Fruit fly (Drosophila melanogaster) whole organism, wandering third instar larva: ENCODE data around the gene CG31792.

Source experiments
- Abd-B ChIP-seq: fragments of >200 bp; optimal IDR thresholded peaks from 2 replicates; lab custom pipeline; 2017; ENCODE audit warnings: missing biosample characterization, missing genetic modification characterization
- CG32264 ChIP-seq: fragments of 200-800 bp; sonication (Bioruptor generic); optimal IDR thresholded peaks from 2 replicates; lab custom pipeline; 2016; ENCODE audit warnings: missing biosample characterization, missing genetic modification characterization
- CG9705 ChIP-seq: fragments of 200-800 bp; sonication (Bioruptor generic); optimal IDR thresholded peaks from 2 replicates; lab custom pipeline; 2018; ENCODE audit warnings: missing biosample characterization, mild to moderate bottlenecking, missing genetic modification characterization
- CrebA ChIP-seq: fragments of 200-800 bp; sonication (Bioruptor generic); optimal IDR thresholded peaks from 2 replicates; lab custom pipeline; 2016; ENCODE audit warnings: missing biosample characterization, mild to moderate bottlenecking, missing genetic modification characterization, borderline replicate concordance
- Dfd ChIP-seq: fragments of >200 bp; optimal IDR thresholded peaks from 2 replicates; lab custom pipeline; 2017; ENCODE audit warnings: missing biosample characterization, missing genetic modification characterization
- Dif ChIP-seq: fragments of 200-275, 200-300 bp; sonication (Bioruptor generic); optimal IDR thresholded peaks from 2 replicates; lab custom pipeline; 2018; ENCODE audit warnings: missing biosample characterization, missing genetic modification characterization; ENCODE audit not compliant: partially characterized antibody
- GATAd ChIP-seq: sonication (Bioruptor generic); optimal IDR thresholded peaks from 2 replicates; lab custom pipeline; 2016; ENCODE audit warnings: missing biosample characterization, missing genetic modification characterization
- HLH106 ChIP-seq: fragments of 200-800 bp; optimal IDR thresholded peaks from 3 replicates; lab custom pipeline; 2019; ENCODE audit warnings: missing biosample characterization, mild to moderate bottlenecking, missing genetic modification characterization, moderate library complexity
- Hnf4 ChIP-seq: fragments of 200-800 bp; sonication (Bioruptor generic); optimal IDR thresholded peaks from 2 replicates; lab custom pipeline; 2016; ENCODE audit warnings: missing biosample characterization, mild to moderate bottlenecking, missing genetic modification characterization
- Hr78 ChIP-seq: fragments of >200 bp; optimal IDR thresholded peaks from 2 replicates; lab custom pipeline; 2017; ENCODE audit warnings: missing biosample characterization, missing genetic modification characterization
- Hr83 ChIP-seq: fragments of 200-300 bp; sonication (Bioruptor generic); optimal IDR thresholded peaks from 2 replicates; lab custom pipeline; 2016; ENCODE audit warnings: missing biosample characterization, mild to moderate bottlenecking, missing genetic modification characterization, moderate library complexity; ENCODE audit not compliant: poor library complexity, severe bottlenecking
- Jra ChIP-seq: sonication (Bioruptor generic); optimal IDR thresholded peaks from 2 replicates; lab custom pipeline; 2016; ENCODE audit warnings: missing biosample characterization, missing genetic modification characterization
- Mio ChIP-seq: sonication (Bioruptor generic); optimal IDR thresholded peaks from 2 replicates; lab custom pipeline; 2016; ENCODE audit warnings: missing biosample characterization, missing genetic modification characterization
- Myc ChIP-seq: fragments of >200 bp; optimal IDR thresholded peaks from 2 replicates; lab custom pipeline; 2017
- N ChIP-seq: fragments of >200 bp; optimal IDR thresholded peaks from 2 replicates; lab custom pipeline; 2018; ENCODE audit warnings: missing biosample characterization, missing external identifiers, missing genetic modification characterization
- OdsH ChIP-seq: fragments of 200-800 bp; sonication (Bioruptor generic); optimal IDR thresholded peaks from 2 replicates; lab custom pipeline; 2016; ENCODE audit warnings: missing biosample characterization, mild to moderate bottlenecking, missing genetic modification characterization
- Rel ChIP-seq, 2 experiments: fragments of 200-800 bp; sonication (Bioruptor generic) in 1 of 2; optimal IDR thresholded peaks; 2 replicates in 1 of 2; 3 replicates in 1 of 2; lab custom pipeline; 2016 to 2019; ENCODE audit warnings: mild to moderate bottlenecking in 2 of 2, missing biosample characterization in 2 of 2, missing genetic modification characterization in 2 of 2, moderate library complexity in 1 of 2
- Sp1 ChIP-seq: fragments of 200-800 bp; sonication (Bioruptor generic); optimal IDR thresholded peaks from 3 replicates; lab custom pipeline; 2019; ENCODE audit warnings: missing biosample characterization, mild to moderate bottlenecking, missing genetic modification characterization, moderate library complexity
- Vsx2 ChIP-seq: fragments of 200-300, 225-300 bp; sonication (Bioruptor generic); optimal IDR thresholded peaks from 2 replicates; lab custom pipeline; 2018; ENCODE audit warnings: missing biosample characterization, missing genetic modification characterization; ENCODE audit not compliant: partially characterized antibody
- br ChIP-seq: fragments of 200-800 bp; sonication (Bioruptor generic); optimal IDR thresholded peaks from 2 replicates; lab custom pipeline; 2016; ENCODE audit warnings: missing biosample characterization, missing genetic modification characterization
- brk ChIP-seq: fragments of 200-800 bp; sonication (Bioruptor generic); optimal IDR thresholded peaks from 2 replicates; lab custom pipeline; 2016; ENCODE audit warnings: missing biosample characterization, mild to moderate bottlenecking, missing genetic modification characterization
- dl ChIP-seq, 2 experiments: fragments of 175-275, 200-275 bp in 1 of 2; fragments of 200-275 bp in 1 of 2; sonication (Bioruptor generic); optimal IDR thresholded peaks; lab custom pipeline; 2018; ENCODE audit warnings: mild to moderate bottlenecking in 2 of 2, missing biosample characterization in 2 of 2, missing genetic modification characterization in 2 of 2, moderate library complexity in 2 of 2; ENCODE audit not compliant: partially characterized antibody in 2 of 2, insufficient read depth in 1 of 2
- dmrt93B ChIP-seq: fragments of 200-800 bp; sonication (Bioruptor generic); optimal IDR thresholded peaks from 2 replicates; lab custom pipeline; 2018; ENCODE audit warnings: missing biosample characterization, mild to moderate bottlenecking, missing genetic modification characterization
- dsf ChIP-seq: sonication (Bioruptor generic); optimal IDR thresholded peaks from 2 replicates; lab custom pipeline; 2016; ENCODE audit warnings: missing biosample characterization, missing genetic modification characterization, borderline replicate concordance
- ey ChIP-seq: fragments of 200-800 bp; sonication (Bioruptor generic); optimal IDR thresholded peaks from 2 replicates; lab custom pipeline; 2016; ENCODE audit warnings: missing biosample characterization, missing genetic modification characterization
- foxo ChIP-seq, 2 experiments: fragments of 200-800 bp; sonication (Bioruptor generic); optimal IDR thresholded peaks; 2 replicates in 1 of 2; 3 replicates in 1 of 2; lab custom pipeline; 2016 to 2017; ENCODE audit warnings: missing biosample characterization in 2 of 2, missing genetic modification characterization in 2 of 2
- fru ChIP-seq: fragments of 200-800 bp; sonication (Bioruptor generic); optimal IDR thresholded peaks from 3 replicates; lab custom pipeline; 2016; ENCODE audit warnings: missing biosample characterization, mild to moderate bottlenecking, missing genetic modification characterization
- h ChIP-seq: fragments of 200-800 bp; sonication (Bioruptor generic); optimal IDR thresholded peaks from 3 replicates; lab custom pipeline; 2016; ENCODE audit warnings: missing biosample characterization, mild to moderate bottlenecking, missing genetic modification characterization
- jim ChIP-seq: fragments of 175-275, 200-325 bp; sonication (Bioruptor generic); optimal IDR thresholded peaks from 2 replicates; lab custom pipeline; 2016; ENCODE audit warnings: missing biosample characterization, mild to moderate bottlenecking, missing genetic modification characterization
- lola ChIP-seq: fragments of >200 bp; optimal IDR thresholded peaks from 2 replicates; lab custom pipeline; 2017; ENCODE audit warnings: missing biosample characterization, missing genetic modification characterization
- pan ChIP-seq: fragments of >200 bp; optimal IDR thresholded peaks from 2 replicates; lab custom pipeline; 2017
- psq ChIP-seq: fragments of 200-800 bp; sonication (Bioruptor generic); optimal IDR thresholded peaks from 3 replicates; lab custom pipeline; 2017; ENCODE audit warnings: missing biosample characterization, mild to moderate bottlenecking, missing genetic modification characterization, moderate library complexity
- rgr ChIP-seq: fragments of 200-800 bp; sonication (Bioruptor generic); optimal IDR thresholded peaks from 3 replicates; lab custom pipeline; 2016; ENCODE audit warnings: missing biosample characterization, mild to moderate bottlenecking, missing genetic modification characterization
- sage ChIP-seq: fragments of 200-800 bp; sonication (Bioruptor generic); optimal IDR thresholded peaks from 2 replicates; lab custom pipeline; 2016; ENCODE audit warnings: missing biosample characterization, mild to moderate bottlenecking, missing genetic modification characterization
- sv ChIP-seq: fragments of 200-800 bp; sonication (Bioruptor generic); optimal IDR thresholded peaks from 3 replicates; lab custom pipeline; 2016; ENCODE audit warnings: missing biosample characterization, missing genetic modification characterization
- tai ChIP-seq: sonication (Bioruptor generic); optimal IDR thresholded peaks from 2 replicates; lab custom pipeline; 2016; ENCODE audit warnings: missing biosample characterization, missing genetic modification characterization
- usp ChIP-seq: fragments of >200 bp; optimal IDR thresholded peaks from 2 replicates; lab custom pipeline; 2017; ENCODE audit warnings: missing biosample characterization, missing genetic modification characterization
- woc ChIP-seq: sonication (Bioruptor generic); optimal IDR thresholded peaks from 2 replicates; lab custom pipeline; 2016; ENCODE audit warnings: missing biosample characterization, mild to moderate bottlenecking, missing genetic modification characterization

CG31792 gene

DNA sequence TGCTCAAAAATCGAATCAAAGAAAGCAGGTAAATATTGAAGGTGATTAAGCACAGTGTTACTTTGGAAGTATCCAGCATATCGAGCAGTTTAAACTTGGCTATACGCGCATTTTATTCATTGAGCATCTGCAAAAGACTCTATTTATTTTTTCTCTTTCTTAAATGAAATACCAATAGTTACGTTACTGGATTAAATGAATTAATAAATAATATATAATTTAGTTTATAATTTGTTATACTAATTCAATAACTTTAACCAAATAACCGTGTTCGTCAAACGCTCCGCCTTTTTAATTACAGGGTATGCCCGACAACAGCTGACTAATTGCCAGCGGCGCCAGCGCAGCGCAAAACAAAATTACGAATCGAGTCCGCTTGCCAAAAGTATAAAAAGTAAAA is 30.4 kb upstream of the CG31792 start:
- TF ChIP-seq Hr78 (GFP tag; lab: Kevin White, UChicago) (no peak), ey (GFP tag; lab: Kevin White, UChicago) (no peak), Myc (lab: Kevin White, UChicago) (no peak), OdsH (GFP tag; lab: Kevin White, UChicago) (peak; percentile 51), psq (GFP tag; lab: Kevin White, UChicago) (peak; percentile 60), woc (GFP tag; lab: Kevin White, UChicago) (no peak), Sp1 (peak; percentile 73), sv (GFP tag; lab: Kevin White, UChicago) (no peak), CG9705 (GFP tag; lab: Kevin White, UChicago) (peak; percentile 0), dmrt93B (peak; percentile 53), foxo (GFP tag; optimal IDR thresholded peaks at IDR 0.05; lab: Kevin White, UChicago) (peak in 1 of 2 experiments; percentile 73), rgr (GFP tag; lab: Kevin White, UChicago) (peak; percentile 52), N (no peak), h (GFP tag; lab: Kevin White, UChicago) (no peak), HLH106 (tag; lab: Kevin White, UChicago) (peak; percentile 80), Hr83 (GFP tag; lab: Kevin White, UChicago) (no peak), Rel (GFP tag; optimal IDR thresholded peaks at IDR 0.05; lab: Kevin White, UChicago) (no peak), Rel (tag; optimal IDR thresholded peaks at IDR 0.05; lab: Kevin White, UChicago) (peak; percentile 16)

DNA sequence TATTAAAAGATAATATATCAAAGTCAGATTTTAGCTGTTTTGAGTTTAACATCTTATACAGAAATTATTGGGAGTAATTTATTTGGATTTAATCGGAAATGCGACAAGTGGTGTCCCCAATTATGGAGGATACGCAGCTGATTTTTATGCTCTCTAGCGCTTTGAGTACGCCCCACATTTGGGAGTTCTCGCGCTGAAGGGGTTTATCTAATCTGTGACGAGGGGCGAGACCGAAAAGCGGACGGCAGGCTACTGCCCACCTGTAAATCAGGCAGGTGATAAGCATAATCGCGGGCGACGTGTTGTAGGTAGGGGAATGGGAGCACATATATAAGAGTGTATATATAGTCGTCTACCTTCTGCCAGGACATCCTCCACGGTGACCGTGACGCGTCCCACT is 29.4 kb upstream of the CG31792 start:
- TF ChIP-seq h (GFP tag; lab: Kevin White, UChicago), result peak; percentile 3
- TF ChIP-seq Sp1, result no peak
- TF ChIP-seq sage, result no peak
- TF ChIP-seq rgr (GFP tag; lab: Kevin White, UChicago), result no peak
- TF ChIP-seq, all 38 proteins: peak for 1

DNA sequence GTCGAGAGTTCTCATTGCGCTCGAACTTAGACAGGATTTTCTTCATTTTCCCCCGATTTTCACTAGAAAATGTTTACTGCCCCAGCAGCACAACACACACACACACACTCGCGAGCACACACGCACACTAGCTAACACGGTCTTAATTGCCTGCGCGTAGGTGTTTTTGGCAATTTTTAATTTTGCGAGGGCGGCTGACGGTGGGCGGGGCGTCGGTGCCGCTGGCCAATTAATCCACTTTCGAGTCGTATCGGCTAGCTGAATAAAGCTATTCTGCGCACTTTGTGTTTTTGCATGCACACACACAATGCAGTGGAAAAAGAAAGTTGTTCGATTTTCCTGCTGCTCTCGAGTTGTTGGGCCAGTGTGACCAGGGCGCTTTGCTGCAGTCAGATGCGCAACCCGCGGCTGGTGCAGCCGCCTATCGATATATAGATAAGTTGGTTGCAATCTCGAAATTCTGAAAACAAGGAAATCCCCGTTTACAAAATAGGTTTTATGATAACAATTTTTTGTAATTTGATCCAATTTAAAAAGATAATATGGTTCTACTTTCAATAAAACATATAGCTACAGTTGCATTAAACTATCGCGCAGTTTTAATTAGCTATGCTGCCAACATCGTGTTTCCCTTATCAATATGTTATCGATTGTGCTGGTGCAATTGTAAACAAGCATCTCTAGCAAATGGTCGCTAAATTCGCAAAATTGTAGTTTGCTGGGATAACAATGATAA is 28.7 kb upstream of the CG31792 start, which contains the start of the genes Nak and Tango6:
Gene Nak, minus strand, starts transcription at position 375 of the 736 bp plus-strand sequence.
Gene Tango6, plus strand, starts transcription at position 659 of the 736 bp plus-strand sequence.
- TF ChIP-seq tai (GFP tag; lab: Kevin White, UChicago) (no peak), Hr78 (GFP tag; lab: Kevin White, UChicago) (no peak), woc (GFP tag; lab: Kevin White, UChicago) (peak; percentile 86), OdsH (GFP tag; lab: Kevin White, UChicago) (peak; percentile 11), brk (GFP tag; lab: Kevin White, UChicago) (no peak), usp (no peak), sv (GFP tag; lab: Kevin White, UChicago) (peak; percentile 27), Rel (GFP tag; optimal IDR thresholded peaks at IDR 0.05; lab: Kevin White, UChicago) (no peak), Rel (tag; optimal IDR thresholded peaks at IDR 0.05; lab: Kevin White, UChicago) (peak; percentile 66), Dif (GFP tag; lab: Kevin White, UChicago) (no peak), HLH106 (tag; lab: Kevin White, UChicago) (peak; percentile 18), sage (no peak), dmrt93B (peak; percentile 16), Dfd (GFP tag; lab: Kevin White, UChicago) (no peak), Hr83 (GFP tag; lab: Kevin White, UChicago) (peak; percentile 24), CG32264 (GFP tag; lab: Kevin White, UChicago) (no peak), foxo (GFP tag; optimal IDR thresholded peaks at IDR 0.05; lab: Kevin White, UChicago) (peak in 1 of 2 experiments; percentile 50), h (GFP tag; lab: Kevin White, UChicago) (peak; percentile 60), Vsx2 (GFP tag; lab: Kevin White, UChicago) (peak; percentile 95), br (GFP tag; lab: Kevin White, UChicago) (peak; percentile 22), rgr (GFP tag; lab: Kevin White, UChicago) (peak; percentile 50), dl (GFP tag; optimal IDR thresholded peaks at IDR 0.05; lab: Kevin White, UChicago; ENCODE audit: insufficient read depth in 1 of 2, partially characterized antibody in 2 of 2) (no peak), N (no peak), GATAd (GFP tag; lab: Kevin White, UChicago) (peak; percentile 58), Abd-B (no peak), psq (GFP tag; lab: Kevin White, UChicago) (peak; percentile 15), fru (peak; percentile 67), Jra (GFP tag; lab: Kevin White, UChicago) (peak; percentile 70), Myc (lab: Kevin White, UChicago) (peak; percentile 78), ey (GFP tag; lab: Kevin White, UChicago) (peak; percentile 11), CrebA (GFP tag; lab: Kevin White, UChicago) (no peak), jim (GFP tag; lab: Kevin White, UChicago) (no peak), lola (GFP tag; lab: Kevin White, UChicago) (no peak), Mio (GFP tag; lab: Kevin White, UChicago) (no peak), Hnf4 (GFP tag; lab: Kevin White, UChicago) (peak; percentile 36), CG9705 (GFP tag; lab: Kevin White, UChicago) (peak; percentile 29), dsf (GFP tag; lab: Kevin White, UChicago) (peak; percentile 30), pan (no peak), Sp1 (peak; percentile 51)
